Fruit fly (Drosophila melanogaster) whole organism: ENCODE measurements around the gene ATPsynB.

Experiments
- CG8478 ChIP-seq: fragments of >200 bp; optimal IDR thresholded peaks from 2 replicates; lab custom pipeline; 2018; ENCODE audit warnings: inconsistent platforms
- Dll ChIP-seq: fragments of >200 bp; optimal IDR thresholded peaks from 2 replicates; lab custom pipeline; 2017
- EcR ChIP-seq, 2 experiments: fragments of >200 bp; optimal IDR thresholded peaks; 2 replicates each; lab custom pipeline; 2017; ENCODE audit warnings: missing biosample characterization in 2 of 2, missing genetic modification characterization in 2 of 2, missing genetic modification reagents in 2 of 2
- pan ChIP-seq: fragments of >200 bp; optimal IDR thresholded peaks from 2 replicates; lab custom pipeline; 2017
- psq ChIP-seq: fragments of >200 bp; optimal IDR thresholded peaks from 2 replicates; lab custom pipeline; 2017
- usp ChIP-seq: fragments of >200 bp; optimal IDR thresholded peaks from 2 replicates; lab custom pipeline; 2017; ENCODE audit warnings: missing biosample characterization, missing genetic modification characterization, mixed read lengths

Gene ATPsynB

DNA sequence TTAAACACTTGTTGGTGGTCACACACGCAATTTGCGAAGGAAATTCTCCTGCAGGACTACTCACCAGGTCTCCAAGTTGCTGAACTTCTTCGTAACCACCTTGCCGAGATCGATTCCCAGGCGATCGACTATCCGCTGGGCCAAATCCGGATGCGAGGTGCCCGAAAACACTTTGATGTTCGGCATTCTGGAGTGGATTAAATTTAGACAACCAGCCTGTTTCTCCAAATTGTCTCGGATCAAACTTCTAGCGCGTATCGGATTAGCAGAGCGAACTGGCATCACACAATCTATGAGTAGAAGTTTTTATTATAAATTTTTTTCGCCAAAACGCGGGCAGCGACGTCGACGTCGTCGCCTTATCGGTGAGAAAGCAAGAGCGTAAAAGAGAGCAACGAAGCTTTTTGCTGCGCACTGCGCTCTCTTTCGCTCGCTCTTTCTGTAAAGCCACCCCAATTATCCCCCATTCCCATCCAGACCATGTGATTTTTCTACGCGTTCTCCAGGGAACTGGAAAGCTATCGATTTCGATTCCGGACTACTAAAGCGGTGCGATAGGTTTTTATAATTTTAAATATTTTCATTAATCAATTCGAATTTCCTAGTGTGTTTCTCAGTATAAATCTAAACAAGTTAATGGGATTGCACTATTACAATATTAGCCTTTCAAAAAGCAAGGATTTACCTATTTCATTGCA, 35.5 kb upstream of the ATPsynB start:
- TF ChIP-seq Dll (lab: Kevin White, UChicago) (peak; percentile 60), CG8478 (lab: Kevin White, UChicago) (no peak)

DNA sequence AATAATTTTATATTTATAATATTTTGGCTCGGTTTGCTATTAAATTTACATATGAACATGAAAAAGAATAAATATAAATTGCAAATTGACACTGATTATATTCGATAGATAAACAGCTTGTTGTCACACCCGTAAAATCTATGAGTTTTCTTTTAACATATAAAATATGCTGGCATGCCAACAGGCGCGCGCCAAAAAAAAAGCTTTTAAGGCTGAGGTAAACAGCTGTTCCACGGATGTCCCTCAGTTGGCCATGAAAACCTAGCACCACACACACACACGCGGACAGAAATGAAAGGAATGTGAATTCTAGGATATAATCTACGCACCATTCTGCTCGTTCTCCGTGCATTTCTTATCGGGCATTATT, 34.9 kb upstream of the ATPsynB start:
- TF ChIP-seq Dll (lab: Kevin White, UChicago) (no peak), usp (no peak), CG8478 (lab: Kevin White, UChicago) (no peak), pan (lab: Kevin White, UChicago) (no peak), EcR (GFP tag; optimal IDR thresholded peaks at IDR 0.05; lab: Kevin White, UChicago) (no peak), psq (lab: Kevin White, UChicago) (no peak)

DNA sequence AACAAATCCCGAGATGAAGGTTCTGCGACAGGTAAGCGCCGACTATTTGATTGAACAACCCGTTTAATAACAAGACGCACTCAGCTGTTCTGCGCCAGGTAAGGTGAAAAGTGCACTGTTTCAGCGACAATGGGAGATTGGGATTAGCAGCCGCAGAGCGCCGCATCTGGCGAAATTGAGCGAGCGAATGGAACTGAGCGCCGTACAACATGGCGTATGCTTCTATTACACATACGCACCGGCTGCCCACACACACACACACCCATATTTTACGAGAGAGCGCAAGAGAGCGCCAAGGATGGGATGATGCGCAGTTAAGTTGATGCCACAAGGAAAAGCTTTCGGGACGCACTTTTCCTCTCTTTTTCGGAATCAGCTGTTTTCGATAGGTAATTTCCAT, 34.6 kb upstream of the ATPsynB start:
- peak; percentile 57 for TF ChIP-seq Dll (lab: Kevin White, UChicago)
- TF ChIP-seq psq (lab: Kevin White, UChicago), result no peak

DNA sequence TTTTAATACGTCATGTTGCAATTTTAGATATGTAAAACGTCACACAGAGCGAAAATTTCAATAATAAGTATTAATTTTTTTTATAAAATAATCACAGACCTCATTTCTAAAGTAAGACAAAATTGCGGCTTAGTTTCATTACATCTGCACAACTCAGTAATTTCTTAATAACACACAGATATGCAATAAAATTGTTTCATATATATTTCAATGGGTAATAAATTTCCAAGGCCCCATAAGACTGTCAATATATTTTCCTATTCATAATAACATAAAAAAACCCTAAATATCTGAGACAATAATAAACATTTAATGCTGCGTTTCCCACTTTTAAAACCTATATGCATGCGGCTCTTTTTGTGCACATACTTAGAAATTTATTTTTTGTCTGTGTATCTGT, 34.2 kb upstream of the ATPsynB start:
- no peak for TF ChIP-seq psq (lab: Kevin White, UChicago)
- TF ChIP-seq usp, result no peak
- no peak for TF ChIP-seq EcR (GFP tag; optimal IDR thresholded peaks at IDR 0.05; lab: Kevin White, UChicago)
- TF ChIP-seq CG8478 (lab: Kevin White, UChicago), result no peak
- no peak for TF ChIP-seq Dll (lab: Kevin White, UChicago)
- no peak for TF ChIP-seq pan (lab: Kevin White, UChicago)

DNA sequence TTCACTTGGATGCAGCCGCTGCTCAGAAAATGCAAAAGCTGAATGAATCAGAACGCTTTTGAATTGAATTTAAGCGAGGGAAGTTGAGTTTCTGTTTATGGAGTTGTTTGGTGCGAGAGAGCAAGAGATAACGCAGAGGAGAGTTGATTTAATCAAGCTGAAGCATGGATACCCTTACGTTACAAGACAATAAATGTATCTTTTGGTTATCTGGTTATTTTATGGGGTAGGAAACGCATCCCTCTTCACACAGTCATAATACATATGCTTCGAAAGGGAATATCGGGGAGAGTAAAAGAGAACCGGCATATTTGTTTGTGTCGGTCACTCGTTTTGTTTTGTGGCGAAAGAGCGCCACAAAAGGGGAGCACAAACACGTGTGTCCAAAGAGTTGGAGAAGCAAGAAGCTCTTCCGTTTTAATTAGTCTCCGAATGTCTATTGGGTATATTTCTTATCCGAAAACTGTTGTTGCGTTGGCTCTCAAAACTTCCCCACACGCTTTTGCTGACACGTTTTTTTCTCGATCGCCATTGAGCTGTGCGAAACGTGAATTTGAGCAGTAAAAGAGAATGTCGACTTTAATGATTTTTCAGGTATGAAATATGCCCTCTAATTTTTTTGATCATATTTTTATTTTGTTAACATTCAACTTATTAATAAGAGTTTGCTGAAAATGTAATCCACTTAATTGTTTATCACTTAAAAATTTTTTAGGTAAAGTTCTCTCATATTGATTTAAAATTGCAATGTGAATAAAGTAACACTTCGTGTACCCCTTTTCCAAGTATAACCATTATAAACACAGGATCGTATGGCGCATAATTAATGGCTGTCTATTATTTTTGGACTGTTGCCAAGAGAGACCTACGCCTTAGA, 32.9 kb upstream of the ATPsynB start, which contains the start of gene Prps:
Gene Prps (minus strand): TSS at position 51 of the 877 bp plus-strand sequence.
- peak; percentile 45 for TF ChIP-seq Dll (lab: Kevin White, UChicago)
- TF ChIP-seq EcR (GFP tag; optimal IDR thresholded peaks at IDR 0.05; lab: Kevin White, UChicago), result no peak

DNA sequence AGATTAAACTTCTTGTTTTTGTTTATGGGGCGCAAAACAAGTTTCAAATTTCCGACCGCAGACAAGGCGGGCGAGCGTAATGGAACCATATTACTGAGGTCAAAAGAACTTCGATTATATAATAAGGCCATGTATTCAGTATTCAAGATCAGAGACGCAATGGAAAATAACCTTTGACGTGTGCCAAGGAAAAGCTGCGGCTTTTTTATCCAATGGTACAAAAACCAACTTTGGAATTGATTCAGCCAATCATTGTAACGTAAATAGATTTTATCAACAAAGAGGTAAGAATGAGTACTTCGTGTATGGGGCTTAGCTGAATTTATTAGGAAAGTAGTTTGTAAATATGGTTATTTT, 32.3 kb upstream of the ATPsynB start:
- TF ChIP-seq usp, result no peak
- TF ChIP-seq pan (lab: Kevin White, UChicago), result no peak
- TF ChIP-seq psq (lab: Kevin White, UChicago), result no peak
- TF ChIP-seq Dll (lab: Kevin White, UChicago), result no peak
- no peak for TF ChIP-seq EcR (GFP tag; optimal IDR thresholded peaks at IDR 0.05; lab: Kevin White, UChicago)
- no peak for TF ChIP-seq CG8478 (lab: Kevin White, UChicago)

DNA sequence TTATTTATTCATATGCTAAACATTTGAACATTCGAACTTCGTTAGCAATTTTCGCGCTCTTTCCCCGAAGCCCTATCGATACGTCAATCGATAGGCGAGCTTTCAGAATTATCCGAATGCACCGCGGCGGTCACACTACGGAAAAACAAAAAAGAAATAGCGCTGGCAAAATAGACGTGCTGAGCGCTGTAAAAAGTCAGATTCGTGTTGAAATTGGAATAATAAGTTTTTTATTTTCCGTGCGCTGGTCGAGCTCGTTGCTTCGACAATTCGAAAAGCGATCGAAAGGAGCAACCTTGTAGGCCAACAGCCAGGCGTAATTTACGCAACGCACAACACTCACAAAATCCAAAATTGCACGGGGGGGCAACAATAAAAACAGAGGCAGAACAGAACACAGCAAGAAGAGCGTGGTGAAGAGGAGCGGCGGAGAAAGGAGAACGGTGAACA, 31.6 kb upstream of the ATPsynB start, which contains the start of gene Ubc4:
Gene Ubc4 (plus strand): TSS at position 144 of the 450 bp plus-strand sequence.
- no peak for TF ChIP-seq Dll (lab: Kevin White, UChicago)
- TF ChIP-seq pan (lab: Kevin White, UChicago), result no peak
- no peak for TF ChIP-seq usp
- TF ChIP-seq EcR (GFP tag; optimal IDR thresholded peaks at IDR 0.05; lab: Kevin White, UChicago), result no peak
- TF ChIP-seq CG8478 (lab: Kevin White, UChicago), result no peak
- no peak for TF ChIP-seq psq (lab: Kevin White, UChicago)

DNA sequence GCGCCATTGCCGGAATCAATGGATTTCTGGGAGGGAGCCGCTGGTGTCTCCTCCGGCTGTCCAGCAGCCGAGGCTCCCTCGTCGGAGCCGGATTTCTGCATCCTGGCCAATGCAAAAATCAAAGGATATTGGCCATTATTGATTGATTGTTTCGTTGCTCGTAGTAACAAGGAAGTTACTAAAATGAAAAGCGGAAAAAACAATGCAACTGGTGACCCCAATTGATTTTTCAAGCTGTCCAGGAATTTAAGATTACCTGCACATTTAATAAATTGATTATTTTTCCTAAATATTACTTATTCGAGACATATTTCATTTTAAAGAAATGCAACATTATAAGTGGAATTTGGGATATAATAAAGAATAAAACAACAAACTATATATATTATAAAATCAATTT, 26.3 kb upstream of the ATPsynB start, which contains the start of gene CG6761:
Gene CG6761 (minus strand): TSS at position 101 of the 400 bp plus-strand sequence.
- no peak for TF ChIP-seq pan (lab: Kevin White, UChicago)
- TF ChIP-seq EcR (GFP tag; optimal IDR thresholded peaks at IDR 0.05; lab: Kevin White, UChicago), result no peak
- no peak for TF ChIP-seq usp
- TF ChIP-seq psq (lab: Kevin White, UChicago), result no peak
- no peak for TF ChIP-seq CG8478 (lab: Kevin White, UChicago)
- TF ChIP-seq Dll (lab: Kevin White, UChicago), result no peak

DNA sequence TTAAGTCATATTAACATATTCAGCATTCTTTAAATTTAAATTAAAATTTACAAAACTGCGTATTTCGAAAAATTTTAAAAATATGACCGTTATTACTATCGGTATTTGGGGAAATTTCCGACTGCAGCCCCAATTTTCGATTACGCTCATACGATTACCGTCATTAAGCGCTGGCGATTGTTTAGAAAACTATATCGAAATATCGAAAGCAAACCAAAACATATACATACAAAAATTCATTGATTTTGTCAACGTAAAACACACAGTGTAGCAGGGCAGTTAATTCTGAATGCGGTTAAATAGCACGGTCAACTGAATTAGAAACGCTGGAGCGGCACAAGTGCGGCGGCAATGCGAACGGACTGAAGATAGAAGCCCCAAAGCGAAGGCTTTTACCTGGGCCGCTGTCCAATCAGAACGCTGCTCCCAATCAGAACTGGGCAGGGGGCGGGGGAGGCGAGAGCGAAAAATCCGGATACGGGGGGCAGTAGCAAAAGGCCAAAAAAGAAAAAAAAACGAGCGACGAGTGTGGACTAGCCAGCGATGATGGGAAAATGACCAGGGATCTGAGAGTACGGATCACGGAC, 25.5 kb upstream of the ATPsynB start, which contains the start of gene CG16711:
Gene CG16711 (plus strand): TSS at position 170 of the 587 bp plus-strand sequence.
- TF ChIP-seq pan (lab: Kevin White, UChicago) (no peak), Dll (lab: Kevin White, UChicago) (no peak), EcR (GFP tag; optimal IDR thresholded peaks at IDR 0.05; lab: Kevin White, UChicago) (no peak)

DNA sequence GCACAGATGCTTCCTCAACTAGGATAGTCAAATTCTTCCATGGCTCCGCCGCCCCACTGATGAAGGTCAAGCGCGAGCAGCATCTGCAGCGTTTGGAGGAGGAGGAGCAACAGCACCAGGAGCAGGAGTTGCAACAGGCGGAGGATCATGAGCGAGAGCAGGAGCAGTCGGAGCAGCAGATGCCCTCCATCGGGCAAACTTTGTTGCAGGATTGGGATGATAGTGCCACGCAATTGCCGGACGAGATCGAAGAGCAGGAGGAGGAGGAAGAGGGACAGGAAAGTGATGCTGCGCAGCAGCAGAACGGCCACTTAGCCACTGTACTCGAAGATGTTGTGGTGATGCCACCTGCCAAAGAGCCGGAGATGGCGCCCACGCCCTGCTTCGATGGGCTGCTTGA, 24.2 kb upstream of the ATPsynB start:
- TF ChIP-seq EcR (GFP tag; optimal IDR thresholded peaks at IDR 0.05; lab: Kevin White, UChicago) (no peak), Dll (lab: Kevin White, UChicago) (no peak), usp (no peak), pan (lab: Kevin White, UChicago) (no peak), psq (lab: Kevin White, UChicago) (no peak), CG8478 (lab: Kevin White, UChicago) (no peak)

DNA sequence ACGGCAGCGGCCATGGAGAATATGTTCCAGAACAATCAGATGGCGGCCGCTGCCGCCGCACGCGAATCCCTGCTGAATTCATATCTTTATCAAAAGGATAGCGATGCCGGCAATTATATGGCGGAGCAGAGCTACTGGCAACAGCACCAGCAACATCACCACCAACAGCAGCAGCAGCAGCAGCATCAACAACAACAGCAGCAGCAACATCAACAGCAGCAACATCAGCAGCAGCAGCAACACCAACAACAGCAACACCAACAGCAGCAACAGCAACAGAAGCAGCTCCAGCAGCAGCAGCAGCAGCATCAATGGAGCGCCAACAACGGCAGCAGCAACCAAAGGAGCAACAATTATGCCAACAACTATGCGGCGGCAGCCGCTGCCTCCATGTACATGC, 21.0 kb upstream of the ATPsynB start:
- TF ChIP-seq CG8478 (lab: Kevin White, UChicago), result no peak
- no peak for TF ChIP-seq usp
- no peak for TF ChIP-seq EcR (GFP tag; optimal IDR thresholded peaks at IDR 0.05; lab: Kevin White, UChicago)
- no peak for TF ChIP-seq Dll (lab: Kevin White, UChicago)
- no peak for TF ChIP-seq pan (lab: Kevin White, UChicago)

DNA sequence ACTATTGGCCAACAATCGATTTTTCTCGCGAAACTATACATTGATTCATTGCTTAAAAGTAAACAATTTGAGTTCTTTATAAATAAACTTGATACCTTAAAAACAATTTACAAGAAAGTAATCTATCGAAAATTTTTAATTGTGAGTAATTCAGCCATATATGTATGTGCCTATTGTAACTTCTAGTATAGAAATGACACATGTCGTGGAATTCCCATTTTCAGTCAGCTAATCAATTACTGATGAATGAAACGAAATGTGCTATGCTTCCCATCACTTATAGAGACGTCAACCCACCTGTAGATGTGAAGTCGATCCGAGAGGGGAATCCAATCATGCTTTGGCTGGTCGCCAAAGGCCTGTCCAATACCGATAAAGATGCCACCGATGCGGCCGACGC, 18.6 kb upstream of the ATPsynB start:
- no peak for TF ChIP-seq Dll (lab: Kevin White, UChicago)
- no peak for TF ChIP-seq pan (lab: Kevin White, UChicago)
- no peak for TF ChIP-seq EcR (GFP tag; optimal IDR thresholded peaks at IDR 0.05; lab: Kevin White, UChicago)
- no peak for TF ChIP-seq usp
- no peak for TF ChIP-seq CG8478 (lab: Kevin White, UChicago)
- no peak for TF ChIP-seq psq (lab: Kevin White, UChicago)
